Worm (Caenorhabditis elegans) whole organism, L3 larva: ENCODE measurements around the gene clec-37.

Experiments used
- ama-1 ChIP-seq: fragments of 150-350 bp; optimal IDR thresholded peaks from 2 replicates; lab custom pipeline; 2018
- lin-39 ChIP-seq: fragments of 150-350 bp; optimal IDR thresholded peaks from 2 replicates; lab custom pipeline; 2018; ENCODE audit warnings: missing biosample characterization, missing genetic modification reagents, missing genetic modification characterization
- skn-1 ChIP-seq: fragments of 150-350 bp; optimal IDR thresholded peaks from 2 replicates; lab custom pipeline; 2014; ENCODE audit warnings: missing biosample characterization, missing genetic modification characterization

- TF ChIP-seq lin-39 (tag; lab: Kevin White, UChicago) (no peak), skn-1 (tag; lab: Kevin White, UChicago) (no peak), ama-1 (lab: Kevin White, UChicago) (no peak)
These were observed 3.4 kb downstream of the clec-37 start, which contains the start of the genes clec-36 and clec-26 for ce11 chrV:16848498-16848897.
